Fruit fly (Drosophila melanogaster) whole organism, larva: ENCODE data around the gene Rab39.

Experiments used
- noc ChIP-seq: fragments of 200-800 bp; sonication (Bioruptor generic); optimal IDR thresholded peaks from 3 replicates; lab custom pipeline; 2019; ENCODE audit warnings: missing biosample characterization, mild to moderate bottlenecking, missing genetic modification characterization, moderate library complexity

The Rab39 gene

dm6 chrX:7734131-7734930 lies at the start of gene Rab39, which contains the start of gene Pdp:
Gene Rab39, plus strand, starts transcription at chrX:7734923.
Gene Pdp, minus strand, starts transcription at chrX:7734651.
- TF ChIP-seq noc (tag; lab: Kevin White, UChicago), result peak; percentile 72

- TF ChIP-seq noc (tag; lab: Kevin White, UChicago), result no peak
Observed at dm6 chrX:7686071-7686470, 48.7 kb upstream of the Rab39 start.

- no peak for TF ChIP-seq noc (tag; lab: Kevin White, UChicago)
Observed at dm6 chrX:7688871-7689270, 45.9 kb upstream of the Rab39 start.

dm6 chrX:7690683-7691082 lies 44.0 kb upstream of the Rab39 start:
- TF ChIP-seq noc (tag; lab: Kevin White, UChicago), result peak; percentile 91

- peak; percentile 55 for TF ChIP-seq noc (tag; lab: Kevin White, UChicago)
Observed at dm6 chrX:7691221-7691914, 43.4 kb upstream of the Rab39 start.

- TF ChIP-seq noc (tag; lab: Kevin White, UChicago), result peak; percentile 81
Observed at dm6 chrX:7691947-7692739, 42.6 kb upstream of the Rab39 start.

- TF ChIP-seq noc (tag; lab: Kevin White, UChicago), result peak; percentile 89
Observed at dm6 chrX:7692740-7693064, 42.0 kb upstream of the Rab39 start.

- TF ChIP-seq noc (tag; lab: Kevin White, UChicago), result no peak
Observed at dm6 chrX:7693423-7693822, 41.3 kb upstream of the Rab39 start.

- no peak for TF ChIP-seq noc (tag; lab: Kevin White, UChicago)
Observed at dm6 chrX:7694207-7694606, 40.5 kb upstream of the Rab39 start.

- TF ChIP-seq noc (tag; lab: Kevin White, UChicago), result no peak
Observed at dm6 chrX:7694868-7695267, 39.9 kb upstream of the Rab39 start.

dm6 chrX:7695391-7696053 lies 39.2 kb upstream of the Rab39 start:
- no peak for TF ChIP-seq noc (tag; lab: Kevin White, UChicago)

dm6 chrX:7696165-7696564 lies 38.6 kb upstream of the Rab39 start:
- TF ChIP-seq noc (tag; lab: Kevin White, UChicago), result no peak

dm6 chrX:7696711-7697654 lies 37.7 kb upstream of the Rab39 start:
- peak; percentile 97 for TF ChIP-seq noc (tag; lab: Kevin White, UChicago)
